ENCODE assay signal across 2 fruit fly cellular contexts in the genomic region with DNA sequence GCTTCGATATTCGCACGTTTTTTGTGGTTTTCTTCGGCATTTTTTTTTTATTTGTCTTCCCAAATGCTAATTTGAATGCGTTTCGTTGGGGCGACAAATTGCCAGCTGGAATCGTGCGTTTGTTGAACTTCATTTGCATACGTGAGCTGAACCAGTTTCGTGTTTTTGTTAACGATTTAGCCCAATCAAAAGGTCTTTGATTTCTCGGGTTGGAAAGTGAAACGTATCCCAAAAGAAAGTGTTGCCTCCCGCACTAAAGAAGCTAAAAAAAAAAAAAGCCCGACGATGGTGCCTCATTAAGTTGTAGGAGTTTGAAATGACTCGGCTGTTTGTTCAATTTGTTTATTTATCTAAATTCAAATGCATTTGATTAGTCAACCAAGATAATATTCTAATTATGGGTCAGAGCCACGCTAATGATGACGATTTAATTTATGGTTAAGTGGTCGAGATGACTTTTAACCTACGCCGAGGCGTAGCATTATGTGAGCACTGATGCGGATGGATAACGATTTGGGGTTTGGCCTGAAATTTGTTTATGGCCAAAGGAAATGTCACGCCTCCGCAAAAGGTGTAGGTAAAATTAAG.
TF ChIP-seq lines count a peak whose summit lies in the region.

No protein-coding gene starts in this region.

- no peak for TF ChIP-seq CTCF in whole organism, embryonic (GFP tag; optimal IDR thresholded peaks at IDR 0.05; lab: Kevin White, UChicago)

TF ChIP-seq in whole organism, embryonic, 481 proteins besides CTCF, POLR2A, EP300 and RAD21:
- TF ChIP-seq Hr78 (GFP tag; optimal IDR thresholded peaks at IDR 0.05; lab: Kevin White, UChicago) = peak in 1 of 2 experiments; percentile 74
- TF ChIP-seq Awh (GFP tag; IDR thresholded peaks at IDR 0.05; lab: Robert Waterston, UW) = peak; percentile 92
- TF ChIP-seq CG33557 (GFP tag; optimal IDR thresholded peaks at IDR 0.05; lab: Kevin White, UChicago) = peak; percentile 0
- TF ChIP-seq jigr1 (GFP tag; IDR thresholded peaks at IDR 0.05; lab: Robert Waterston, UW) = no peak
- peak; percentile 52 for TF ChIP-seq vvl (GFP tag; IDR thresholded peaks at IDR 0.05; lab: Robert Waterston, UW)
- TF ChIP-seq Blimp-1 (GFP tag; optimal IDR thresholded peaks at IDR 0.05; lab: Kevin White, UChicago) = peak; percentile 96
- TF ChIP-seq sqz (GFP tag; optimal IDR thresholded peaks at IDR 0.05; lab: Kevin White, UChicago) = peak; percentile 66
- TF ChIP-seq gsb-n (tag; optimal IDR thresholded peaks at IDR 0.05; lab: Kevin White, UChicago) = peak; percentile 19
- TF ChIP-seq trh (GFP tag; optimal IDR thresholded peaks at IDR 0.05; lab: Kevin White, UChicago) = no peak
- TF ChIP-seq dimm (GFP tag; IDR thresholded peaks at IDR 0.05; lab: Robert Waterston, UW) = no peak
- TF ChIP-seq Vsx1 (GFP tag; optimal IDR thresholded peaks at IDR 0.05; lab: Kevin White, UChicago) = peak; percentile 9
- TF ChIP-seq abd-A (tag; optimal IDR thresholded peaks at IDR 0.05; lab: Kevin White, UChicago) = peak; percentile 65

TF ChIP-seq in whole organism, prepupa, 60 proteins besides CTCF, POLR2A, EP300 and RAD21:
- no peak for TF ChIP-seq CG6276 (GFP tag; optimal IDR thresholded peaks at IDR 0.05; lab: Kevin White, UChicago)
- TF ChIP-seq Eip75B (GFP tag; optimal IDR thresholded peaks at IDR 0.05; lab: Kevin White, UChicago) = no peak
- TF ChIP-seq Blimp-1 (GFP tag; optimal IDR thresholded peaks at IDR 0.05; lab: Kevin White, UChicago) = peak; percentile 76
- TF ChIP-seq Met (GFP tag; optimal IDR thresholded peaks at IDR 0.05; lab: Kevin White, UChicago) = no peak
- no peak for TF ChIP-seq Smox (GFP tag; optimal IDR thresholded peaks at IDR 0.05; lab: Kevin White, UChicago)
- no peak for TF ChIP-seq esn (GFP tag; optimal IDR thresholded peaks at IDR 0.05; lab: Kevin White, UChicago)
- TF ChIP-seq CG1621 (tag; optimal IDR thresholded peaks at IDR 0.05; lab: Kevin White, UChicago) = no peak

Comparison
In these comparisons a context has a peak if more than half of its experiments do, and no peak if none do; other contexts are left out.
1. Of the 7 proteins assayed by ChIP-seq in both whole organism, embryonic and whole organism, prepupa: peak only in whole organism, embryonic: none; only in whole organism, prepupa: none; in both: Blimp-1; in neither: 6.